Worm (Caenorhabditis elegans): ENCODE results near the gene sbt-1.

sbt-1 gene

ce11 chrV:20841484-20841883 lies 12.8 kb upstream of the sbt-1 start:
- no peak for TF ChIP-seq unc-62 (GFP tag; optimal IDR thresholded peaks at IDR 0.05)
- no peak for TF ChIP-seq nhr-6 (tag; optimal IDR thresholded peaks at IDR 0.05)
- no peak for TF ChIP-seq mbf-1 (tag; optimal IDR thresholded peaks at IDR 0.05)
- no peak for TF ChIP-seq nhr-237 (tag; optimal IDR thresholded peaks at IDR 0.05)
- TF ChIP-seq sma-3 (GFP tag; optimal IDR thresholded peaks at IDR 0.05), result no peak
- TF ChIP-seq ztf-11 (tag; optimal IDR thresholded peaks at IDR 0.05), result no peak
- TF ChIP-seq mab-5 (tag; optimal IDR thresholded peaks at IDR 0.05), result no peak
- no peak for TF ChIP-seq peb-1 (tag; optimal IDR thresholded peaks at IDR 0.05)
- TF ChIP-seq crh-2 (tag; optimal IDR thresholded peaks at IDR 0.05), result no peak
- no peak for TF ChIP-seq lin-13 (GFP tag; optimal IDR thresholded peaks at IDR 0.05)
- no peak for TF ChIP-seq dmd-4 (tag; optimal IDR thresholded peaks at IDR 0.05)
- no peak for TF ChIP-seq sma-9 (GFP tag; optimal IDR thresholded peaks at IDR 0.05)
- no peak for TF ChIP-seq sma-9 (tag; optimal IDR thresholded peaks at IDR 0.05)
- TF ChIP-seq unc-55 (GFP tag; optimal IDR thresholded peaks at IDR 0.05), result no peak
- no peak for TF ChIP-seq nhr-25 (tag; optimal IDR thresholded peaks at IDR 0.05)
- no peak for TF ChIP-seq skn-1 (tag; optimal IDR thresholded peaks at IDR 0.05)

ce11 chrV:20838565-20838964 lies 9.9 kb upstream of the sbt-1 start, which contains the start of gene exos-7:
Gene exos-7 (plus strand): TSS chrV:20838865.
- TF ChIP-seq ama-1 (optimal IDR thresholded peaks at IDR 0.05) (no peak), aly-2 (tag; optimal IDR thresholded peaks at IDR 0.05) (no peak)

ce11 chrV:20837765-20838164 lies 9.1 kb upstream of the sbt-1 start, which contains the start of gene mrps-12:
Gene mrps-12 (plus strand): TSS chrV:20838080.
- TF ChIP-seq sem-4 (tag; optimal IDR thresholded peaks at IDR 0.05), result no peak
- no peak for TF ChIP-seq ztf-4 (tag; optimal IDR thresholded peaks at IDR 0.05)
- peak; percentile 4 for TF ChIP-seq nhr-25 (tag; optimal IDR thresholded peaks at IDR 0.05)
- TF ChIP-seq nhr-23 (tag; optimal IDR thresholded peaks at IDR 0.05), result no peak
- TF ChIP-seq R02D3.7 (tag; optimal IDR thresholded peaks at IDR 0.05), result no peak
- no peak for TF ChIP-seq blmp-1 (tag; optimal IDR thresholded peaks at IDR 0.05; ENCODE audit: insufficient read depth)
- no peak for TF ChIP-seq nhr-237 (tag; optimal IDR thresholded peaks at IDR 0.05)
- TF ChIP-seq lin-39 (tag; optimal IDR thresholded peaks at IDR 0.05), result no peak
- TF ChIP-seq zag-1 (tag; optimal IDR thresholded peaks at IDR 0.05), result no peak
- no peak for TF ChIP-seq unc-39 (tag; optimal IDR thresholded peaks at IDR 0.05)
- no peak for TF ChIP-seq skn-1 (tag; optimal IDR thresholded peaks at IDR 0.05)
- no peak for TF ChIP-seq mab-5 (tag; optimal IDR thresholded peaks at IDR 0.05)
- TF ChIP-seq ama-1 (optimal IDR thresholded peaks at IDR 0.05), result no peak
- TF ChIP-seq ztf-11 (tag; optimal IDR thresholded peaks at IDR 0.05), result no peak
- no peak for TF ChIP-seq mbf-1 (tag; optimal IDR thresholded peaks at IDR 0.05)
- TF ChIP-seq lsy-2 (tag; optimal IDR thresholded peaks at IDR 0.05), result peak in 1 of 2 experiments; percentile 42
- TF ChIP-seq sma-9 (GFP tag; optimal IDR thresholded peaks at IDR 0.05), result no peak
- TF ChIP-seq sma-9 (tag; optimal IDR thresholded peaks at IDR 0.05), result no peak
- peak; percentile 8 for TF ChIP-seq unc-55 (GFP tag; optimal IDR thresholded peaks at IDR 0.05)
- no peak for TF ChIP-seq nhr-12 (tag; optimal IDR thresholded peaks at IDR 0.05)
- no peak for TF ChIP-seq gmeb-1 (tag; optimal IDR thresholded peaks at IDR 0.05)
- TF ChIP-seq C34F6.9 (tag; optimal IDR thresholded peaks at IDR 0.05), result peak; percentile 54
- TF ChIP-seq peb-1 (tag; optimal IDR thresholded peaks at IDR 0.05), result no peak
- TF ChIP-seq nhr-77 (tag; optimal IDR thresholded peaks at IDR 0.05), result no peak
- TF ChIP-seq nhr-11 (tag; optimal IDR thresholded peaks at IDR 0.05), result no peak
- no peak for TF ChIP-seq snpc-4 (tag; optimal IDR thresholded peaks at IDR 0.05)
- no peak for TF ChIP-seq ZK546.5 (tag; optimal IDR thresholded peaks at IDR 0.05)
- no peak for TF ChIP-seq nhr-10 (tag; optimal IDR thresholded peaks at IDR 0.05)

- TF ChIP-seq nhr-25 (tag; optimal IDR thresholded peaks at IDR 0.05), result no peak
- TF ChIP-seq mdl-1 (tag; optimal IDR thresholded peaks at IDR 0.05), result no peak
- TF ChIP-seq nhr-21 (tag; optimal IDR thresholded peaks at IDR 0.05), result no peak
- no peak for TF ChIP-seq nhr-237 (tag; optimal IDR thresholded peaks at IDR 0.05)
- no peak for TF ChIP-seq nhr-6 (tag; optimal IDR thresholded peaks at IDR 0.05)
- TF ChIP-seq ztf-4 (tag; optimal IDR thresholded peaks at IDR 0.05), result no peak
- TF ChIP-seq unc-62 (GFP tag; optimal IDR thresholded peaks at IDR 0.05), result no peak
- TF ChIP-seq lsy-2 (tag; optimal IDR thresholded peaks at IDR 0.05), result peak in 1 of 2 experiments; percentile 35
- no peak for TF ChIP-seq dmd-4 (tag; optimal IDR thresholded peaks at IDR 0.05)
- no peak for TF ChIP-seq sma-3 (GFP tag; optimal IDR thresholded peaks at IDR 0.05)
- TF ChIP-seq sem-4 (tag; optimal IDR thresholded peaks at IDR 0.05), result no peak
- TF ChIP-seq crh-2 (tag; optimal IDR thresholded peaks at IDR 0.05), result no peak
- peak; percentile 1 for TF ChIP-seq sma-9 (GFP tag; optimal IDR thresholded peaks at IDR 0.05)
- no peak for TF ChIP-seq sma-9 (tag; optimal IDR thresholded peaks at IDR 0.05)
- no peak for TF ChIP-seq blmp-1 (tag; optimal IDR thresholded peaks at IDR 0.05; ENCODE audit: insufficient read depth)
- peak; percentile 74 for TF ChIP-seq unc-55 (GFP tag; optimal IDR thresholded peaks at IDR 0.05)
These were observed 3.9 kb upstream of the sbt-1 start for ce11 chrV:20832554-20832963.
